Fruit fly (Drosophila melanogaster): ENCODE results near the gene CG3434.

Gene CG3434

dm6 chr3L:9420054-9420818, 40.4 kb downstream of the CG3434 start:
- TF ChIP-seq CG17806 (tag; optimal IDR thresholded peaks at IDR 0.05) (peak; percentile 95), CG15710 (tag; optimal IDR thresholded peaks at IDR 0.05) (peak; percentile 97), Pif1B (GFP tag; optimal IDR thresholded peaks at IDR 0.05) (peak; percentile 96), rn (GFP tag; IDR thresholded peaks at IDR 0.05) (peak; percentile 74), Ets98B (GFP tag; IDR thresholded peaks at IDR 0.05) (peak; percentile 96), CG10348 (GFP tag; IDR thresholded peaks at IDR 0.05) (peak; percentile 80), CG4496 (GFP tag; IDR thresholded peaks at IDR 0.05) (peak; percentile 95), Snoo (tag; optimal IDR thresholded peaks at IDR 0.05) (peak; percentile 94), fd96Ca (GFP tag; IDR thresholded peaks at IDR 0.05) (peak; percentile 92), gl (tag; optimal IDR thresholded peaks at IDR 0.05) (peak; percentile 91), CG8159 (tag; optimal IDR thresholded peaks at IDR 0.05) (peak; percentile 97), D1 (tag; optimal IDR thresholded peaks at IDR 0.05) (peak; percentile 96), CG8301 (tag; optimal IDR thresholded peaks at IDR 0.05) (peak; percentile 93), EcR (GFP tag; optimal IDR thresholded peaks at IDR 0.05) (peak; percentile 91), CG9948 (tag; optimal IDR thresholded peaks at IDR 0.05) (peak; percentile 93), Pif1A (GFP tag; optimal IDR thresholded peaks at IDR 0.05) (peak; percentile 94), CG12605 (GFP tag; IDR thresholded peaks at IDR 0.05) (peak; percentile 93), CG13204 (GFP tag; optimal IDR thresholded peaks at IDR 0.05) (peak; percentile 86), CG32121 (GFP tag; IDR thresholded peaks at IDR 0.05) (peak; percentile 96), CG14655 (GFP tag; optimal IDR thresholded peaks at IDR 0.05) (peak; percentile 92), CG34367 (tag; optimal IDR thresholded peaks at IDR 0.05) (peak; percentile 95)

dm6 chr3L:9419328-9419727, 41.3 kb downstream of the CG3434 start:
- TF ChIP-seq rn (GFP tag; IDR thresholded peaks at IDR 0.05) (peak; percentile 60), Ets98B (GFP tag; IDR thresholded peaks at IDR 0.05) (peak; percentile 85), CG34367 (tag; optimal IDR thresholded peaks at IDR 0.05) (peak; percentile 21), gl (tag; optimal IDR thresholded peaks at IDR 0.05) (no peak), CG10348 (GFP tag; IDR thresholded peaks at IDR 0.05) (no peak), CG17806 (tag; optimal IDR thresholded peaks at IDR 0.05) (peak; percentile 64), Pif1B (GFP tag; optimal IDR thresholded peaks at IDR 0.05) (peak; percentile 5), CG32121 (GFP tag; IDR thresholded peaks at IDR 0.05) (peak; percentile 90), CG4496 (GFP tag; IDR thresholded peaks at IDR 0.05) (peak; percentile 85), EcR (GFP tag; optimal IDR thresholded peaks at IDR 0.05) (no peak), Snoo (tag; optimal IDR thresholded peaks at IDR 0.05) (peak; percentile 21), CG8159 (tag; optimal IDR thresholded peaks at IDR 0.05) (peak; percentile 47), CG14655 (GFP tag; optimal IDR thresholded peaks at IDR 0.05) (peak; percentile 36), CG12605 (GFP tag; IDR thresholded peaks at IDR 0.05) (peak; percentile 62), CG9948 (tag; optimal IDR thresholded peaks at IDR 0.05) (peak; percentile 45), CG8301 (tag; optimal IDR thresholded peaks at IDR 0.05) (peak; percentile 53), fd96Ca (GFP tag; IDR thresholded peaks at IDR 0.05) (peak; percentile 89), D1 (tag; optimal IDR thresholded peaks at IDR 0.05) (no peak), Pif1A (GFP tag; optimal IDR thresholded peaks at IDR 0.05) (peak; percentile 61), CG13204 (GFP tag; optimal IDR thresholded peaks at IDR 0.05) (no peak), CG15710 (tag; optimal IDR thresholded peaks at IDR 0.05) (peak; percentile 40)

- TF ChIP-seq CG10348 (GFP tag; IDR thresholded peaks at IDR 0.05) (no peak), CG14655 (GFP tag; optimal IDR thresholded peaks at IDR 0.05) (no peak), CG17806 (tag; optimal IDR thresholded peaks at IDR 0.05) (no peak), Ets98B (GFP tag; IDR thresholded peaks at IDR 0.05) (no peak), CG34367 (tag; optimal IDR thresholded peaks at IDR 0.05) (no peak), CG4496 (GFP tag; IDR thresholded peaks at IDR 0.05) (no peak), CG9948 (tag; optimal IDR thresholded peaks at IDR 0.05) (no peak), CG8301 (tag; optimal IDR thresholded peaks at IDR 0.05) (no peak), Snoo (tag; optimal IDR thresholded peaks at IDR 0.05) (no peak), D1 (tag; optimal IDR thresholded peaks at IDR 0.05) (no peak), Pif1A (GFP tag; optimal IDR thresholded peaks at IDR 0.05) (no peak), CG13204 (GFP tag; optimal IDR thresholded peaks at IDR 0.05) (no peak), Pif1B (GFP tag; optimal IDR thresholded peaks at IDR 0.05) (no peak), CG32121 (GFP tag; IDR thresholded peaks at IDR 0.05) (no peak), rn (GFP tag; IDR thresholded peaks at IDR 0.05) (no peak), CG15710 (tag; optimal IDR thresholded peaks at IDR 0.05) (no peak), CG12605 (GFP tag; IDR thresholded peaks at IDR 0.05) (no peak), gl (tag; optimal IDR thresholded peaks at IDR 0.05) (no peak)
Measured at dm6 chr3L:9417288-9417687, 43.3 kb downstream of the CG3434 start, which contains the start of gene CG3982. TSS of gene CG3982 (minus strand) at chr3L:9417388.

- peak; percentile 60 for TF ChIP-seq CG12605 (GFP tag; IDR thresholded peaks at IDR 0.05)
- peak; percentile 57 for TF ChIP-seq Pif1B (GFP tag; optimal IDR thresholded peaks at IDR 0.05)
- peak; percentile 61 for TF ChIP-seq CG17806 (tag; optimal IDR thresholded peaks at IDR 0.05)
- no peak for TF ChIP-seq CG13204 (GFP tag; optimal IDR thresholded peaks at IDR 0.05)
- TF ChIP-seq CG8159 (tag; optimal IDR thresholded peaks at IDR 0.05) = peak; percentile 61
- no peak for TF ChIP-seq gl (tag; optimal IDR thresholded peaks at IDR 0.05)
- peak; percentile 64 for TF ChIP-seq CG9948 (tag; optimal IDR thresholded peaks at IDR 0.05)
- peak; percentile 51 for TF ChIP-seq Snoo (tag; optimal IDR thresholded peaks at IDR 0.05)
- TF ChIP-seq EcR (GFP tag; optimal IDR thresholded peaks at IDR 0.05) = peak; percentile 64
- TF ChIP-seq CG8301 (tag; optimal IDR thresholded peaks at IDR 0.05) = peak; percentile 36
- TF ChIP-seq CG14655 (GFP tag; optimal IDR thresholded peaks at IDR 0.05) = no peak
- TF ChIP-seq fd96Ca (GFP tag; IDR thresholded peaks at IDR 0.05) = peak; percentile 65; the same call in 2 of the 3 replicates
- no peak for TF ChIP-seq D1 (tag; optimal IDR thresholded peaks at IDR 0.05)
- TF ChIP-seq Ets98B (GFP tag; IDR thresholded peaks at IDR 0.05) = peak; percentile 61
- TF ChIP-seq CG32121 (GFP tag; IDR thresholded peaks at IDR 0.05) = peak; percentile 70
- TF ChIP-seq Pif1A (GFP tag; optimal IDR thresholded peaks at IDR 0.05) = peak; percentile 59
- TF ChIP-seq CG15710 (tag; optimal IDR thresholded peaks at IDR 0.05) = peak; percentile 76
- TF ChIP-seq CG10348 (GFP tag; IDR thresholded peaks at IDR 0.05) = no peak
- 0 out of 2 replicates have a peak, but pooled peaks have one; percentile 7 for TF ChIP-seq rn (GFP tag; IDR thresholded peaks at IDR 0.05)
- TF ChIP-seq CG4496 (GFP tag; IDR thresholded peaks at IDR 0.05) = peak; percentile 75; the same call in 2 of the 3 replicates
- peak; percentile 52 for TF ChIP-seq CG34367 (tag; optimal IDR thresholded peaks at IDR 0.05)
Measured at dm6 chr3L:9410754-9411423, 49.7 kb downstream of the CG3434 start, which contains the start of the genes CG4022 and Cpsf5. TSS of gene CG4022 (minus strand) at chr3L:9410832. TSS of gene Cpsf5 (plus strand) at chr3L:9411038.

All from whole organism, pupa.